Fruit fly (Drosophila melanogaster) whole organism, embryonic: ENCODE measurements around the gene CG31798.

ENCODE experiments used
- ATbp ChIP-seq: fragments of 200-800 bp; sonication (Bioruptor generic); optimal IDR thresholded peaks from 2 replicates; lab custom pipeline; 2017; ENCODE audit warnings: missing biosample characterization, mild to moderate bottlenecking, missing genetic modification characterization, missing genetic modification reagents
- Antp ChIP-seq: fragments of 200-800 bp; sonication (Bioruptor generic); optimal IDR thresholded peaks from 3 replicates; lab custom pipeline; 2016; ENCODE audit warnings: missing biosample characterization, missing genetic modification characterization
- CG10321 ChIP-seq: fragments of 200-800 bp; sonication (Bioruptor generic); IDR thresholded peaks from 2 replicates; pipeline ENCODE4 v1.3.6; 2022; ENCODE audit warnings: missing biosample characterization, missing genetic modification characterization
- CG11093 ChIP-seq: fragments of 200-800 bp; sonication (Bioruptor generic); IDR thresholded peaks from 3 replicates; pipeline ENCODE4 v1.3.6; 2022; ENCODE audit warnings: missing biosample characterization, missing genetic modification characterization
- CG12104 ChIP-seq: fragments of 200-800 bp; sonication (Bioruptor generic); optimal IDR thresholded peaks from 3 replicates; lab custom pipeline; 2016; ENCODE audit warnings: missing biosample characterization, missing genetic modification characterization
- CG17568 ChIP-seq: fragments of 200-800 bp; sonication (Bioruptor generic); optimal IDR thresholded peaks from 2 replicates; lab custom pipeline; 2018; ENCODE audit warnings: missing biosample characterization, mild to moderate bottlenecking, missing genetic modification characterization, moderate library complexity
- CG18476 ChIP-seq: fragments of 200-800 bp; sonication (Bioruptor generic); optimal IDR thresholded peaks from 2 replicates; lab custom pipeline; 2016; ENCODE audit warnings: missing biosample characterization, mild to moderate bottlenecking, missing genetic modification characterization
- CG34224 ChIP-seq: fragments of 200-800 bp; sonication (Bioruptor generic); IDR thresholded peaks from 3 replicates; pipeline ENCODE4 v1.3.6; 2022; ENCODE audit warnings: missing biosample characterization, missing genetic modification characterization; ENCODE audit not compliant: partially characterized antibody
- CG5245 ChIP-seq: fragments of 200-800 bp; sonication (Bioruptor generic); optimal IDR thresholded peaks from 3 replicates; lab custom pipeline; 2016; ENCODE audit warnings: missing biosample characterization, missing genetic modification characterization
- CG6272 ChIP-seq: fragments of 200-800 bp; sonication (Bioruptor generic); IDR thresholded peaks from 2 replicates; pipeline ENCODE4 v1.3.6; 2022; ENCODE audit warnings: missing biosample characterization, missing genetic modification characterization
- CG8765 ChIP-seq: fragments of 200-800 bp; sonication (Bioruptor generic); IDR thresholded peaks from 2 replicates; pipeline ENCODE4 v1.3.6; 2022; ENCODE audit warnings: missing biosample characterization, missing genetic modification characterization
- CG9727 ChIP-seq: fragments of 200-800 bp; sonication (Bioruptor generic); optimal IDR thresholded peaks from 3 replicates; lab custom pipeline; 2017; ENCODE audit warnings: missing biosample characterization, mild to moderate bottlenecking, missing genetic modification characterization
- CG9797 ChIP-seq: fragments of 200-800 bp; sonication (Bioruptor generic); optimal IDR thresholded peaks from 3 replicates; lab custom pipeline; 2018; ENCODE audit warnings: missing biosample characterization, mild to moderate bottlenecking, missing genetic modification characterization
- D ChIP-seq, 2 experiments: fragments of 200-800 bp in 1 of 2; fragments of >200 bp in 1 of 2; sonication (Bioruptor generic) in 1 of 2; optimal IDR thresholded peaks; 2 replicates in 1 of 2; 3 replicates in 1 of 2; lab custom pipeline; 2017; ENCODE audit warnings: mild to moderate bottlenecking in 1 of 2, missing biosample characterization in 1 of 2, missing genetic modification characterization in 1 of 2, missing genetic modification reagents in 1 of 2
- Dip2 ChIP-seq: fragments of 200-800 bp; sonication (Bioruptor generic); IDR thresholded peaks from 2 replicates; pipeline ENCODE4 v1.3.6; 2022; ENCODE audit warnings: missing biosample characterization, missing genetic modification characterization
- E2f2 ChIP-seq: fragments of 200-800 bp; sonication (Bioruptor generic); IDR thresholded peaks from 2 replicates; pipeline ENCODE4 v1.3.6; 2022; ENCODE audit warnings: missing biosample characterization, missing genetic modification characterization
- Eip74EF ChIP-seq, 2 experiments: fragments of 200-800 bp in 1 of 2; fragments of >200 bp in 1 of 2; sonication (Bioruptor generic) in 1 of 2; optimal IDR thresholded peaks; 2 replicates each; lab custom pipeline; 2017 to 2019; ENCODE audit warnings: missing biosample characterization in 2 of 2, missing genetic modification characterization in 2 of 2, mild to moderate bottlenecking in 1 of 2, moderate library complexity in 1 of 2
- Ets97D ChIP-seq: fragments of 200-800 bp; sonication (Bioruptor generic); optimal IDR thresholded peaks from 3 replicates; lab custom pipeline; 2016; ENCODE audit warnings: missing biosample characterization, missing genetic modification characterization
- HLHmδ ChIP-seq: fragments of 200-800 bp; sonication (Bioruptor generic); optimal IDR thresholded peaks from 2 replicates; lab custom pipeline; 2018; ENCODE audit warnings: missing biosample characterization, mild to moderate bottlenecking, missing genetic modification characterization, moderate library complexity
- Mad ChIP-seq: fragments of 200-800 bp; sonication (Bioruptor generic); optimal IDR thresholded peaks from 2 replicates; lab custom pipeline; 2016; ENCODE audit warnings: missing biosample characterization, missing genetic modification characterization
- Myb ChIP-seq: fragments of 200-800 bp; sonication (Bioruptor generic); optimal IDR thresholded peaks from 2 replicates; lab custom pipeline; 2016; ENCODE audit warnings: missing biosample characterization, missing genetic modification characterization
- Nf-YB ChIP-seq: fragments of 200-800 bp; sonication (Bioruptor generic); optimal IDR thresholded peaks from 3 replicates; lab custom pipeline; 2019; ENCODE audit warnings: missing biosample characterization, mild to moderate bottlenecking, missing genetic modification characterization, moderate library complexity
- Rx ChIP-seq: fragments of 200-800 bp; sonication (Bioruptor generic); IDR thresholded peaks from 2 replicates; pipeline ENCODE4 v1.3.6; 2022; ENCODE audit warnings: missing biosample characterization, missing genetic modification characterization
- Trl ChIP-seq, 3 experiments: fragments of >200 bp in 2 of 3; fragments of 200-800 bp in 1 of 3; sonication (Bioruptor generic) in 1 of 3; optimal IDR thresholded peaks; 2 replicates in 1 of 3; 3 replicates in 2 of 3; lab custom pipeline; 2016 to 2017; ENCODE audit warnings: missing biosample characterization in 1 of 3, missing genetic modification characterization in 1 of 3
- al ChIP-seq: fragments of 200-800 bp; sonication (Bioruptor generic); IDR thresholded peaks from 2 replicates; pipeline ENCODE4 v1.3.6; 2022; ENCODE audit warnings: missing biosample characterization, missing genetic modification characterization
- az2 ChIP-seq: fragments of 200-800 bp; sonication (Bioruptor generic); optimal IDR thresholded peaks from 3 replicates; lab custom pipeline; 2016; ENCODE audit warnings: missing biosample characterization, missing genetic modification characterization
- bbx ChIP-seq: fragments of 200-800 bp; sonication (Bioruptor generic); IDR thresholded peaks from 2 replicates; pipeline ENCODE4 v1.3.6; 2022; ENCODE audit warnings: missing biosample characterization, missing genetic modification characterization; ENCODE audit not compliant: partially characterized antibody
- chn ChIP-seq: fragments of 200-800 bp; sonication (Bioruptor generic); optimal IDR thresholded peaks from 2 replicates; lab custom pipeline; 2016; ENCODE audit warnings: missing biosample characterization, missing genetic modification characterization
- croc ChIP-seq: fragments of 200-800 bp; sonication (Bioruptor generic); conservative IDR thresholded peaks from 3 replicates; pipeline ENCODE4 v1.3.6; 2022; ENCODE audit warnings: missing biosample characterization, missing genetic modification characterization
- da ChIP-seq: fragments of 200-800 bp; sonication (Bioruptor generic); optimal IDR thresholded peaks from 2 replicates; lab custom pipeline; 2016; ENCODE audit warnings: missing biosample characterization, missing genetic modification characterization
- eve ChIP-seq, 2 experiments: fragments of >200 bp; optimal IDR thresholded peaks; 2 replicates each; lab custom pipeline; 2017; ENCODE audit warnings: missing biosample characterization in 2 of 2, missing genetic modification characterization in 2 of 2
- fd102C ChIP-seq: fragments of 200-800 bp; sonication (Bioruptor generic); optimal IDR thresholded peaks from 2 replicates; lab custom pipeline; 2018; ENCODE audit warnings: missing biosample characterization, mild to moderate bottlenecking, missing genetic modification characterization, moderate library complexity
- fru ChIP-seq: fragments of >200 bp; optimal IDR thresholded peaks from 2 replicates; lab custom pipeline; 2017
- gcm2 ChIP-seq: fragments of 200-800 bp; sonication (Bioruptor generic); optimal IDR thresholded peaks from 2 replicates; lab custom pipeline; 2016; ENCODE audit warnings: missing biosample characterization, missing genetic modification characterization
- gsb ChIP-seq: fragments of 200-800 bp; sonication (Bioruptor generic); IDR thresholded peaks from 2 replicates; pipeline ENCODE4 v1.3.6; 2022; ENCODE audit warnings: missing biosample characterization, missing genetic modification characterization
- hkb ChIP-seq, 2 experiments: fragments of 200-800 bp in 1 of 2; fragments of >200 bp in 1 of 2; sonication (Bioruptor generic) in 1 of 2; IDR thresholded peaks in 1 of 2; optimal IDR thresholded peaks in 1 of 2; 2 replicates each; pipeline versions ENCODE4 v1.3.6 to Lab custom; 2017 to 2022; ENCODE audit warnings: missing biosample characterization in 1 of 2, missing genetic modification characterization in 1 of 2
- jigr1 ChIP-seq: fragments of 200-800 bp; sonication (Bioruptor generic); IDR thresholded peaks from 3 replicates; pipeline ENCODE4 v1.3.6; 2022; ENCODE audit warnings: missing biosample characterization, missing genetic modification characterization
- klu ChIP-seq: fragments of 200-800 bp; sonication (Bioruptor generic); IDR thresholded peaks from 2 replicates; pipeline ENCODE4 v1.3.6; 2022; ENCODE audit warnings: missing biosample characterization, missing genetic modification characterization
- salm ChIP-seq: fragments of 200-800 bp; sonication (Bioruptor generic); optimal IDR thresholded peaks from 2 replicates; lab custom pipeline; 2018; ENCODE audit warnings: missing biosample characterization, mild to moderate bottlenecking, missing genetic modification characterization
- scrt ChIP-seq: fragments of 200-800 bp; sonication (Bioruptor generic); optimal IDR thresholded peaks from 2 replicates; lab custom pipeline; 2018; ENCODE audit warnings: missing biosample characterization, mild to moderate bottlenecking, missing genetic modification characterization, moderate library complexity
- shn ChIP-seq: fragments of 200-800 bp; sonication (Bioruptor generic); optimal IDR thresholded peaks from 3 replicates; lab custom pipeline; 2016; ENCODE audit warnings: missing biosample characterization, missing genetic modification characterization
- sisA ChIP-seq: fragments of 200-800 bp; sonication (Bioruptor generic); IDR thresholded peaks from 2 replicates; pipeline ENCODE4 v1.3.6; 2022; ENCODE audit warnings: missing biosample characterization, missing genetic modification characterization
- slou ChIP-seq: fragments of 200-800 bp; sonication (Bioruptor generic); optimal IDR thresholded peaks from 3 replicates; lab custom pipeline; 2016; ENCODE audit warnings: missing biosample characterization, missing genetic modification characterization
- stwl ChIP-seq: fragments of 200-800 bp; sonication (Bioruptor generic); optimal IDR thresholded peaks from 3 replicates; lab custom pipeline; 2018; ENCODE audit warnings: missing biosample characterization, mild to moderate bottlenecking, missing genetic modification characterization, moderate library complexity
- trh ChIP-seq: fragments of 200-800 bp; sonication (Bioruptor generic); optimal IDR thresholded peaks from 2 replicates; lab custom pipeline; 2016; ENCODE audit warnings: missing biosample characterization, missing genetic modification characterization
- ttk ChIP-seq: fragments of 200-800 bp; sonication (Bioruptor generic); IDR thresholded peaks from 2 replicates; pipeline ENCODE4 v2.1.2; 2022; ENCODE audit warnings: missing biosample characterization, missing genetic modification characterization
- yki ChIP-seq: fragments of >200 bp; optimal IDR thresholded peaks from 3 replicates; lab custom pipeline; 2018
- zf30C ChIP-seq: fragments of 200-800 bp; sonication (Bioruptor generic); optimal IDR thresholded peaks from 3 replicates; lab custom pipeline; 2018; ENCODE audit warnings: missing biosample characterization, mild to moderate bottlenecking, missing genetic modification characterization

CG31798 gene

DNA sequence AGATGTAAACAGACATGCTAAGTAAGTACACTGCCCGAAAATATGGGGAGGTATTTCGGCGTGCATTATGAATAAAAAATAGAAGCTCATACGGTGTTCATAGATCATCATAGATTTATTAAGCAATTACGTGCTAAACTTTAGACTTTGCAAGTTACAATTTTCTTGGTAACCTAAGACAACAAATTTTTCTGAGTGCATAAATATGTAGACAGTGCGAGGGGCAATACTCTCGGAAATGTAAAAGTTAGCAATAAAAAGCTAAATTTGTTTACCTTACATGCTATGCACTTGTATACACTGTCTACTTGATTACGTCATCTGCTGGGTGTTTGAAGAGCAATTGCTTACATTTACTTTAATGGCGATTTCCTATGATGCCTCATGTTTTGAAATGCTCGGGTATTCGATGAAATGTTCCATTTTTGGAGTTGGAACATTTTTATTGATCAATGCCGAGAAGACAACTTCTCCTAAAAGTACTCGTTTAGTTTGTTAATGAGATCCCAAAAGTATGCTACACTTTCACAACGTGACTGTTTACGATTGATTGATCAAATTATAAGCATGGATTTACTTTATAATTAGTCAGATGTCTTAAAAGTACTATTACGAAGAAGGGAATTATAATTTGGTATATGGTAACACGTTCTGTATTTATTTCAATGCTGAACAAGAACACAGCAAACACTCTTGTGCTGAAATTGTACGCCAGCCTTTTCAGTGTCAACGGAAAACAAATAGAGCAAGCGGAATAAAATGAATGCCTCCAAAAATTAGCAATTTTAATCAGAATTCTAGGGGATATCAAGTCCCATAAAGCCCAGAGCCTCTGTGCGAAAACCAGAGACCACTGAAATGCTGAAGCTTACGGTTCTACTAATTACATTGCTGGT is 22.9 kb downstream of the CG31798 start, which contains the start of gene Lectin-galC1 (continued):
- TF ChIP-seq fru (lab: Kevin White, UChicago) (no peak), bbx (GFP tag; lab: Robert Waterston, UW) (no peak), CG6272 (GFP tag; lab: Robert Waterston, UW) (peak; percentile 71; the same call in 1 of the 2 replicates), salm (tag; lab: Kevin White, UChicago) (peak; percentile 88), zf30C (GFP tag; lab: Kevin White, UChicago) (peak; percentile 84), Rx (GFP tag; lab: Robert Waterston, UW) (peak; percentile 75), trh (GFP tag; lab: Kevin White, UChicago) (peak; percentile 74), az2 (peak; percentile 91), D (optimal IDR thresholded peaks at IDR 0.05; lab: Kevin White, UChicago) (no peak), D (GFP tag; optimal IDR thresholded peaks at IDR 0.05; lab: Kevin White, UChicago) (peak; percentile 87), slou (GFP tag; lab: Kevin White, UChicago) (peak; percentile 69), gcm2 (GFP tag; lab: Kevin White, UChicago) (peak; percentile 84), hkb (optimal IDR thresholded peaks at IDR 0.05; lab: Kevin White, UChicago) (no peak), hkb (GFP tag; IDR thresholded peaks at IDR 0.05; lab: Robert Waterston, UW) (peak; percentile 87), Eip74EF (GFP tag; optimal IDR thresholded peaks at IDR 0.05; lab: Kevin White, UChicago) (peak in 1 of 2 experiments; percentile 89), E2f2 (peak; percentile 61), Trl (optimal IDR thresholded peaks at IDR 0.05; lab: Kevin White, UChicago) (no peak), Trl (GFP tag; optimal IDR thresholded peaks at IDR 0.05; lab: Kevin White, UChicago) (peak; percentile 90), CG34224 (no peak), Ets97D (GFP tag; lab: Kevin White, UChicago) (peak; percentile 56), eve (GFP tag; optimal IDR thresholded peaks at IDR 0.05; lab: Kevin White, UChicago) (peak in 1 of 2 experiments; percentile 95), Myb (peak; percentile 69), shn (peak; percentile 84), ttk (peak; percentile 85), gsb (GFP tag; lab: Robert Waterston, UW) (peak; percentile 65), CG8765 (no peak), CG9727 (GFP tag; lab: Kevin White, UChicago) (peak; percentile 87), fd102C (GFP tag; lab: Kevin White, UChicago) (peak; percentile 72), Mad (GFP tag; lab: Kevin White, UChicago) (peak; percentile 83), yki (lab: Kevin White, UChicago) (no peak), CG12104 (GFP tag; lab: Kevin White, UChicago) (peak; percentile 80), sisA (peak; percentile 88; the same call in 1 of the 2 replicates), Nf-YB (GFP tag; lab: Kevin White, UChicago) (peak; percentile 69), Antp (GFP tag; lab: Kevin White, UChicago) (peak; percentile 93), chn (peak; percentile 87), CG11093 (GFP tag; lab: Robert Waterston, UW) (peak; percentile 76; the same call in 2 of the 3 replicates), scrt (GFP tag; lab: Kevin White, UChicago) (peak; percentile 72), ATbp (GFP tag; lab: Kevin White, UChicago) (peak; percentile 89), CG10321 (GFP tag; lab: Robert Waterston, UW) (peak; percentile 65), CG5245 (GFP tag; lab: Kevin White, UChicago) (peak; percentile 90), jigr1 (GFP tag; lab: Robert Waterston, UW) (no peak), stwl (tag; lab: Kevin White, UChicago) (peak; percentile 35), croc (GFP tag; lab: Robert Waterston, UW) (peak; percentile 78), da (GFP tag; lab: Kevin White, UChicago) (peak; percentile 70), CG17568 (GFP tag; lab: Kevin White, UChicago) (peak; percentile 85), klu (GFP tag; lab: Robert Waterston, UW) (peak; percentile 36; the same call in 1 of the 2 replicates), al (GFP tag; lab: Robert Waterston, UW) (peak; percentile 46; the same call in 1 of the 2 replicates), Dip2 (GFP tag; lab: Robert Waterston, UW) (no peak), CG9797 (GFP tag; lab: Kevin White, UChicago) (no peak), HLHmδ (no peak), CG18476 (GFP tag; lab: Kevin White, UChicago) (peak; percentile 81)
